Fruit fly (Drosophila melanogaster): ENCODE data around the gene bif.

Gene bif

DNA sequence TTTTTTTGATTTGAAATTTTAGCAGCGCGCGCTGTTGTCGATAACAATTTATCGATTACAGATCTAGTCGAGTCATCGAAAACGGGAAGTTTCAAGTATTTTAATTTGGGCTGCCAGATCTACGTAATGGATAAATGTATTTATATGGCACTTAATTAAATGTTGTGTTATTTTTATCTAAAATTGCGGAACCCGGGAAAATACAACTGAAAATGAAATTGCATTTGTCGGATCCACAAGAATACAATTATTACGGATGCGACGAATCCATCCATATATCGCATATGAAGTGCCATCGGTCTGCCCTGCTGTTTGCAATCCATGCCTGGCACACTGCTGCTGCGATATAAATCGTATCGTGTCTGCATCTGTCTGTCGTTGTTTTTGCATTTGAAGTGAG lies 41.4 kb downstream of the bif start, which contains the start of gene Tango10 (continued):
- peak; percentile 7 for TF ChIP-seq trh (GFP tag; optimal IDR thresholded peaks at IDR 0.05)
- TF ChIP-seq chif (GFP tag; optimal IDR thresholded peaks at IDR 0.05), result peak; percentile 1 to 26
- peak; percentile 75 for TF ChIP-seq hbn (GFP tag; IDR thresholded peaks at IDR 0.05; ENCODE audit: partially characterized antibody)
- TF ChIP-seq crol (GFP tag; IDR thresholded peaks at IDR 0.05), result no peak
- TF ChIP-seq CG8290 (GFP tag; optimal IDR thresholded peaks at IDR 0.05), result no peak
- peak in 1 of 2 experiments; percentile 60 for TF ChIP-seq CG8290 (tag; optimal IDR thresholded peaks at IDR 0.05)
- TF ChIP-seq unc-4 (GFP tag; IDR thresholded peaks at IDR 0.05; ENCODE audit: partially characterized antibody), result peak; percentile 84
- peak; percentile 83 for TF ChIP-seq Sry-δ (GFP tag; optimal IDR thresholded peaks at IDR 0.05)
- TF ChIP-seq Usf (GFP tag; optimal IDR thresholded peaks at IDR 0.05), result no peak
- no peak for TF ChIP-seq Mrtf (GFP tag; IDR thresholded peaks at IDR 0.05)
- peak; percentile 12 for TF ChIP-seq D19A (tag; optimal IDR thresholded peaks at IDR 0.05)
- TF ChIP-seq hth (optimal IDR thresholded peaks at IDR 0.05), result no peak
- TF ChIP-seq tap (tag; optimal IDR thresholded peaks at IDR 0.05), result no peak
- no peak for TF ChIP-seq CG15011 (GFP tag; optimal IDR thresholded peaks at IDR 0.05)
- TF ChIP-seq cas (GFP tag; IDR thresholded peaks at IDR 0.05), result no peak
- TF ChIP-seq sisA (GFP tag; IDR thresholded peaks at IDR 0.05), result peak; percentile 58
- peak; percentile 34 for TF ChIP-seq Abd-B (GFP tag; optimal IDR thresholded peaks at IDR 0.05)
- TF ChIP-seq scrt (GFP tag; optimal IDR thresholded peaks at IDR 0.05), result no peak
- peak; percentile 64 for TF ChIP-seq Side (GFP tag; optimal IDR thresholded peaks at IDR 0.05)
- peak; percentile 42 for TF ChIP-seq ERR (GFP tag; optimal IDR thresholded peaks at IDR 0.05)
- TF ChIP-seq zfh2 (GFP tag; optimal IDR thresholded peaks at IDR 0.05), result peak; percentile 61
- 0 out of 2 replicates have a peak, but pooled peaks have one; percentile 22 for TF ChIP-seq NFAT (GFP tag; IDR thresholded peaks at IDR 0.05)
- TF ChIP-seq twi (tag; optimal IDR thresholded peaks at IDR 0.05), result no peak
- TF ChIP-seq D19B (GFP tag; optimal IDR thresholded peaks at IDR 0.05), result no peak
- peak; percentile 65 for TF ChIP-seq CG30403 (GFP tag; optimal IDR thresholded peaks at IDR 0.05)
- peak; percentile 51; the same call in 1 of the 2 replicates for TF ChIP-seq Atf6 (GFP tag; IDR thresholded peaks at IDR 0.05)
- TF ChIP-seq Myb (GFP tag; optimal IDR thresholded peaks at IDR 0.05), result peak; percentile 61
- TF ChIP-seq CG18599 (GFP tag; optimal IDR thresholded peaks at IDR 0.05), result no peak
- peak; percentile 17 for TF ChIP-seq Hmx (GFP tag; optimal IDR thresholded peaks at IDR 0.05)
- TF ChIP-seq CG12155 (GFP tag; optimal IDR thresholded peaks at IDR 0.05), result peak; percentile 68
- TF ChIP-seq lab (GFP tag; optimal IDR thresholded peaks at IDR 0.05), result no peak
- TF ChIP-seq CG12942 (GFP tag; optimal IDR thresholded peaks at IDR 0.05), result no peak
- TF ChIP-seq Nf-YB (GFP tag; optimal IDR thresholded peaks at IDR 0.05), result no peak
- peak; percentile 72 for TF ChIP-seq dm (GFP tag; optimal IDR thresholded peaks at IDR 0.05)
- no peak for TF ChIP-seq CG4360 (GFP tag; IDR thresholded peaks at IDR 0.05)
- no peak for TF ChIP-seq Stat92E (GFP tag; optimal IDR thresholded peaks at IDR 0.05)
- no peak for TF ChIP-seq CG10543 (GFP tag; optimal IDR thresholded peaks at IDR 0.05)
- no peak for TF ChIP-seq sr (GFP tag; IDR thresholded peaks at IDR 0.05)
- no peak for TF ChIP-seq luna (GFP tag; optimal IDR thresholded peaks at IDR 0.05)
- TF ChIP-seq Ssrp (tag; optimal IDR thresholded peaks at IDR 0.05), result peak; percentile 48
- peak; percentile 46 for TF ChIP-seq CG3995 (GFP tag; optimal IDR thresholded peaks at IDR 0.05)
- no peak for TF ChIP-seq CG11504 (tag; optimal IDR thresholded peaks at IDR 0.05)
- TF ChIP-seq ind (GFP tag; optimal IDR thresholded peaks at IDR 0.05), result peak; percentile 40
- peak; percentile 22 for TF ChIP-seq CG4282 (GFP tag; optimal IDR thresholded peaks at IDR 0.05)
- peak; percentile 27 for TF ChIP-seq vfl (GFP tag; optimal IDR thresholded peaks at IDR 0.05)
- no peak for TF ChIP-seq pita (GFP tag; optimal IDR thresholded peaks at IDR 0.05)
- TF ChIP-seq H2.0 (GFP tag; IDR thresholded peaks at IDR 0.05), result no peak
- TF ChIP-seq h (optimal IDR thresholded peaks at IDR 0.05), result no peak
- TF ChIP-seq bbx (GFP tag; IDR thresholded peaks at IDR 0.05; ENCODE audit: partially characterized antibody), result no peak; the same call in 1 of the 2 replicates
- TF ChIP-seq Oaz (GFP tag; IDR thresholded peaks at IDR 0.05), result 0 out of 2 replicates have a peak, but pooled peaks have one; percentile 13
- TF ChIP-seq CG9932 (GFP tag; IDR thresholded peaks at IDR 0.05), result peak; percentile 77
- TF ChIP-seq CG16813 (GFP tag; IDR thresholded peaks at IDR 0.05; ENCODE audit: partially characterized antibody), result peak; percentile 79

Measured in whole organism, embryonic.